Worm (Caenorhabditis elegans): ENCODE results near the gene C17A2.4.

Gene C17A2.4

ce11 chrII:3839562-3839961, at the start of gene C17A2.4:
TSS of gene C17A2.4 (plus strand) at chrII:3839862.
- no peak for TF ChIP-seq unc-62 (GFP tag; optimal IDR thresholded peaks at IDR 0.05)
- TF ChIP-seq fkh-10 (GFP tag; optimal IDR thresholded peaks at IDR 0.05), result no peak

ce11 chrII:3793336-3793735, 46.3 kb upstream of the C17A2.4 start, which contains the start of gene fbxb-99:
TSS of gene fbxb-99 (minus strand) at chrII:3793436.
- TF ChIP-seq zag-1 (tag; optimal IDR thresholded peaks at IDR 0.05) (no peak), nhr-67 (tag; optimal IDR thresholded peaks at IDR 0.05) (no peak), pha-4 (tag; optimal IDR thresholded peaks at IDR 0.05) (no peak), elt-1 (tag; optimal IDR thresholded peaks at IDR 0.05) (no peak), sea-2 (GFP tag; optimal IDR thresholded peaks at IDR 0.05) (no peak)

- no peak for TF ChIP-seq sea-2 (GFP tag; optimal IDR thresholded peaks at IDR 0.05)
- TF ChIP-seq nhr-67 (tag; optimal IDR thresholded peaks at IDR 0.05), result no peak
- no peak for TF ChIP-seq fkh-10 (GFP tag; optimal IDR thresholded peaks at IDR 0.05)
- TF ChIP-seq nhr-76 (tag; optimal IDR thresholded peaks at IDR 0.05), result no peak
- TF ChIP-seq hmg-11 (tag; optimal IDR thresholded peaks at IDR 0.05), result no peak
- no peak for TF ChIP-seq ceh-28 (tag; optimal IDR thresholded peaks at IDR 0.05)
- TF ChIP-seq mml-1 (tag; optimal IDR thresholded peaks at IDR 0.05), result no peak
- TF ChIP-seq egl-5 (tag; optimal IDR thresholded peaks at IDR 0.05), result no peak
- no peak for TF ChIP-seq lin-39 (tag; optimal IDR thresholded peaks at IDR 0.05)
- TF ChIP-seq nhr-23 (tag; optimal IDR thresholded peaks at IDR 0.05), result no peak
- no peak for TF ChIP-seq lin-15B (tag; optimal IDR thresholded peaks at IDR 0.05)
- no peak for TF ChIP-seq ztf-11 (tag; optimal IDR thresholded peaks at IDR 0.05)
- TF ChIP-seq nhr-43 (tag; optimal IDR thresholded peaks at IDR 0.05; ENCODE audit: poor library complexity, severe bottlenecking), result no peak
- no peak for TF ChIP-seq daf-12 (tag; optimal IDR thresholded peaks at IDR 0.05)
- TF ChIP-seq snpc-4 (tag; optimal IDR thresholded peaks at IDR 0.05), result no peak
Observed at ce11 chrII:3795323-3795722, 44.3 kb upstream of the C17A2.4 start, which contains the start of gene Y8A9A.2. TSS of gene Y8A9A.2 (plus strand) at chrII:3795623.

ce11 chrII:3803219-3803618, 36.4 kb upstream of the C17A2.4 start, which contains the start of gene ins-32:
TSS of gene ins-32 (minus strand) at chrII:3803319.
- TF ChIP-seq ceh-16 (tag; optimal IDR thresholded peaks at IDR 0.05), result no peak
- no peak for TF ChIP-seq nhr-23 (tag; optimal IDR thresholded peaks at IDR 0.05)
- TF ChIP-seq elt-2 (tag; optimal IDR thresholded peaks at IDR 0.05), result no peak
- no peak for TF ChIP-seq nhr-77 (tag; optimal IDR thresholded peaks at IDR 0.05)
- no peak for TF ChIP-seq nhr-43 (tag; optimal IDR thresholded peaks at IDR 0.05; ENCODE audit: poor library complexity, severe bottlenecking)
- TF ChIP-seq lsy-12 (tag; optimal IDR thresholded peaks at IDR 0.05), result no peak
- no peak for TF ChIP-seq zag-1 (tag; optimal IDR thresholded peaks at IDR 0.05)
- no peak for TF ChIP-seq snpc-4 (tag; optimal IDR thresholded peaks at IDR 0.05)
- no peak for TF ChIP-seq ceh-82 (tag; optimal IDR thresholded peaks at IDR 0.05)
- TF ChIP-seq ama-1 (optimal IDR thresholded peaks at IDR 0.05), result no peak
- no peak for TF ChIP-seq egl-5 (tag; optimal IDR thresholded peaks at IDR 0.05)
- no peak for TF ChIP-seq fos-1 (tag; optimal IDR thresholded peaks at IDR 0.05)
- TF ChIP-seq aly-2 (tag; optimal IDR thresholded peaks at IDR 0.05), result no peak

- no peak for TF ChIP-seq nhr-67 (tag; optimal IDR thresholded peaks at IDR 0.05)
- no peak for TF ChIP-seq nhr-77 (tag; optimal IDR thresholded peaks at IDR 0.05)
- TF ChIP-seq sea-2 (GFP tag; optimal IDR thresholded peaks at IDR 0.05), result no peak
- TF ChIP-seq nhr-11 (tag; optimal IDR thresholded peaks at IDR 0.05), result no peak
Observed at ce11 chrII:3805518-3805917, 34.1 kb upstream of the C17A2.4 start.

ce11 chrII:3806964-3807363, 32.7 kb upstream of the C17A2.4 start, which contains the start of gene F54D10.4:
TSS of gene F54D10.4 (minus strand) at chrII:3807064.
- TF ChIP-seq lin-39 (tag; optimal IDR thresholded peaks at IDR 0.05) (no peak), ama-1 (optimal IDR thresholded peaks at IDR 0.05) (no peak), ztf-11 (tag; optimal IDR thresholded peaks at IDR 0.05) (no peak), ztf-4 (tag; optimal IDR thresholded peaks at IDR 0.05) (no peak), lsy-12 (tag; optimal IDR thresholded peaks at IDR 0.05) (no peak), fos-1 (tag; optimal IDR thresholded peaks at IDR 0.05) (no peak), pha-4 (tag; optimal IDR thresholded peaks at IDR 0.05) (no peak), fkh-2 (tag; optimal IDR thresholded peaks at IDR 0.05) (no peak), nhr-11 (tag; optimal IDR thresholded peaks at IDR 0.05) (no peak), mdl-1 (tag; optimal IDR thresholded peaks at IDR 0.05) (no peak), nhr-23 (tag; optimal IDR thresholded peaks at IDR 0.05) (no peak), ZK546.5 (tag; optimal IDR thresholded peaks at IDR 0.05) (no peak), tbx-2 (tag; optimal IDR thresholded peaks at IDR 0.05) (no peak), sea-2 (GFP tag; optimal IDR thresholded peaks at IDR 0.05) (no peak), R02D3.7 (tag; optimal IDR thresholded peaks at IDR 0.05) (no peak), hmg-11 (tag; optimal IDR thresholded peaks at IDR 0.05) (no peak), zag-1 (tag; optimal IDR thresholded peaks at IDR 0.05) (no peak), ceh-16 (tag; optimal IDR thresholded peaks at IDR 0.05) (no peak), nhr-25 (tag; optimal IDR thresholded peaks at IDR 0.05) (no peak)

Measured in whole organism, L3 larva.